Worm (Caenorhabditis elegans) whole organism, late embryonic: ENCODE data around the gene dmsr-1.

Experiments
- C38D4.7 ChIP-seq: fragments of 200-800 bp; sonication (Bioruptor generic); optimal IDR thresholded peaks from 2 replicates; lab custom pipeline; 2018; ENCODE audit warnings: mild to moderate bottlenecking, missing genetic modification characterization, moderate library complexity, missing compliant biosample characterization
- K02D7.2 ChIP-seq: sonication (generic microtip); optimal IDR thresholded peaks from 2 replicates; lab custom pipeline; 2017; ENCODE audit warnings: mild to moderate bottlenecking, missing genetic modification characterization, missing compliant biosample characterization
- Y22D7AL.16 ChIP-seq: sonication (generic microtip); optimal IDR thresholded peaks from 2 replicates; lab custom pipeline; 2016; ENCODE audit warnings: missing genetic modification characterization, missing compliant biosample characterization
- ama-1 ChIP-seq: fragments of 150-350 bp; optimal IDR thresholded peaks from 2 replicates; lab custom pipeline; 2014
- ceh-18 ChIP-seq: sonication (generic microtip); optimal IDR thresholded peaks from 2 replicates; lab custom pipeline; 2016; ENCODE audit warnings: missing genetic modification characterization, missing compliant biosample characterization
- ceh-19 ChIP-seq: fragments of 200-800 bp; sonication (Bioruptor generic); optimal IDR thresholded peaks from 2 replicates; lab custom pipeline; 2018; ENCODE audit warnings: mild to moderate bottlenecking, missing genetic modification characterization, missing compliant biosample characterization
- ceh-2 ChIP-seq: sonication (generic microtip); optimal IDR thresholded peaks from 2 replicates; lab custom pipeline; 2016; ENCODE audit warnings: missing genotype, missing genetic modification characterization, missing compliant biosample characterization
- ceh-31 ChIP-seq: sonication (generic microtip); optimal IDR thresholded peaks from 2 replicates; lab custom pipeline; 2016; ENCODE audit warnings: missing genetic modification characterization, missing compliant biosample characterization
- ceh-48 ChIP-seq: sonication (generic microtip); optimal IDR thresholded peaks from 2 replicates; lab custom pipeline; 2016; ENCODE audit warnings: missing genetic modification characterization, inconsistent platforms, missing compliant biosample characterization
- che-1 ChIP-seq: sonication (generic microtip); optimal IDR thresholded peaks from 2 replicates; lab custom pipeline; 2016; ENCODE audit warnings: mild to moderate bottlenecking, missing genetic modification characterization, missing compliant biosample characterization
- elt-2 ChIP-seq: sonication (generic microtip); optimal IDR thresholded peaks from 2 replicates; lab custom pipeline; 2016; ENCODE audit warnings: missing genetic modification reagents, missing genetic modification characterization, missing compliant biosample characterization
- hlh-13 ChIP-seq: fragments of 200-800 bp; sonication (Bioruptor generic); optimal IDR thresholded peaks from 2 replicates; lab custom pipeline; 2018; ENCODE audit warnings: mild to moderate bottlenecking, missing genetic modification characterization, missing compliant biosample characterization
- lin-11 ChIP-seq: fragments of 200-800 bp; sonication (Bioruptor generic); optimal IDR thresholded peaks from 2 replicates; lab custom pipeline; 2018; ENCODE audit warnings: mild to moderate bottlenecking, missing genetic modification characterization, missing compliant biosample characterization
- pha-4 ChIP-seq: fragments of 150-350 bp; optimal IDR thresholded peaks from 2 replicates; lab custom pipeline; 2018; ENCODE audit warnings: missing biosample characterization, missing genetic modification reagents, missing genetic modification characterization

DNA sequence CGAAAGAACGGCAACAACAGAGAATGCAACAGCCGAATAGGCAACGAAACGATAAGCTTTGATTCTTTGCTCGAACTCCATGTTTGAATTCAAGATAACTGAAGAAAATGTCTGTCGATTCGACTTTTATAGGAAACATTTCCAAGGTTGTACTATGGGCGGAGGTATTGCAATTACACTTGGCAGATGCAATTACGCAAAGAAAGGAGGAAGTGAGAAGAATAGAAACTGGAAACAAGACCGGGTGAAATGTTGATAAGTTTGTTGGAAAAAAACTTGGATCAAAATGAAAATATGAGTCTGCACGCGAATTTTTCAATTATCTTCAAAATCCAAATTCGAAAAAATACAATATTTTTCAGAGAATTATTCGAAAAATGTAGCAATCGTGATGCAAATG is 48.8 kb upstream of the dmsr-1 start, which contains the start of gene col-155:
- TF ChIP-seq ceh-31 (no peak), K02D7.2 (no peak), lin-11 (tag; lab: Kevin White, UChicago) (no peak), ama-1 (no peak), ceh-2 (no peak), Y22D7AL.16 (tag; lab: Kevin White, UChicago) (no peak), ceh-18 (tag; lab: Kevin White, UChicago) (no peak), che-1 (tag; lab: Kevin White, UChicago) (no peak), hlh-13 (no peak), ceh-48 (tag; lab: Kevin White, UChicago) (no peak), elt-2 (no peak), C38D4.7 (GFP tag; lab: Kevin White, UChicago) (no peak), ceh-19 (GFP tag; lab: Kevin White, UChicago) (no peak), pha-4 (tag; lab: Kevin White, UChicago) (no peak)
